Worm (Caenorhabditis elegans) whole organism, young adult: ENCODE data around the gene F20D1.22.

Experiments
- D2030.7 ChIP-seq: fragments of 200-800 bp; sonication (Bioruptor generic); IDR thresholded peaks from 2 replicates; pipeline ENCODE4 v1.3.6; 2022; ENCODE audit warnings: missing genetic modification reagents, missing genetic modification characterization, missing compliant biosample characterization
- F55B11.4 ChIP-seq: sonication (generic microtip); optimal IDR thresholded peaks from 2 replicates; lab custom pipeline; 2016; ENCODE audit warnings: missing compliant biosample characterization, missing genetic modification characterization, borderline replicate concordance; ENCODE audit not compliant: insufficient read depth
- T26A5.8 ChIP-seq: sonication (generic microtip); optimal IDR thresholded peaks from 2 replicates; lab custom pipeline; 2016; ENCODE audit warnings: missing genetic modification characterization, missing compliant biosample characterization
- dpl-1 ChIP-seq: fragments of 150-350 bp; optimal IDR thresholded peaks from 2 replicates; lab custom pipeline; 2014; ENCODE audit warnings: missing biosample characterization, missing genetic modification reagents, missing genetic modification characterization
- lin-54 ChIP-seq: fragments of 200-800 bp; sonication (Bioruptor generic); optimal IDR thresholded peaks from 2 replicates; lab custom pipeline; 2018; ENCODE audit warnings: mild to moderate bottlenecking, missing genetic modification characterization, missing compliant biosample characterization
- mes-4 ChIP-seq: sonication (generic microtip); optimal IDR thresholded peaks from 2 replicates; lab custom pipeline; 2016; ENCODE audit warnings: missing genotype, missing genetic modification characterization, missing compliant biosample characterization
- nhr-179 ChIP-seq: sonication (generic microtip); optimal IDR thresholded peaks from 2 replicates; lab custom pipeline; 2016; ENCODE audit warnings: mild to moderate bottlenecking, missing genetic modification characterization, missing compliant biosample characterization
- pha-4 ChIP-seq: fragments of 150-350 bp; sonication (generic microtip); optimal IDR thresholded peaks from 2 replicates; lab custom pipeline; 2014; ENCODE audit warnings: missing biosample characterization, missing genetic modification reagents, missing genetic modification characterization
- snpc-1.3 ChIP-seq: sonication (generic microtip); optimal IDR thresholded peaks from 2 replicates; lab custom pipeline; 2017; ENCODE audit warnings: missing genetic modification characterization, mild to moderate bottlenecking, missing compliant biosample characterization, antibody characterized with exemption, moderate library complexity, missing genotype, missing genetic modification reagents; ENCODE audit not compliant: insufficient read depth
- unc-130 ChIP-seq: sonication (generic microtip); optimal IDR thresholded peaks from 2 replicates; lab custom pipeline; 2016; ENCODE audit warnings: missing genetic modification reagents, missing genetic modification characterization, missing compliant biosample characterization

DNA sequence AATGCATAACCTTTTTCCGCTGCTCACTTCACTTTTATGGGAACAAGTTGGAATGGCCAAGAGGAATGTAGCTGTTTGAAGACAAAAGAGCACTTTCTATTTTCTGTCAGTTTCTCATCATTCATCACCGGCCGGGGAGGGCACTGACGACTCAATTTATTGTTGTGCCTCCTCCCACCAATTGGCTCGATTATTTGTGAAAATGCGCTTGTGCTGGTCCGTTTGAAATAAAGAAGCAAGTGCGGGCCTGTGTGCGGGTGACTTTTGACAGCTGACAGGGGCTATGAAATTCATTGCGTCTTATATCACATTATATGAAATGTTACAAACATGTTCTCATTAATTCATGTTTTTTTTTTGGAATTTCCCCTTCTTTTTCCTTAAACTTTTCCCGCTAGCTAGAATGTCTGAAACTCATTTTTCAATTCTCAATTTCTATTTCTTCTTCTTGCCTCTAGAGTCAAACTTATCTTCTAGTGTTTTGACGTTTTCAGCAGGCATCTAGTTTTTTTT is 47.4 kb downstream of the F20D1.22 start:
- no peak for TF ChIP-seq D2030.7 (GFP tag; lab: Robert Waterston, UW)
- no peak for TF ChIP-seq lin-54 (GFP tag; lab: Kevin White, UChicago)
- no peak for TF ChIP-seq mes-4 (tag; lab: Kevin White, UChicago)
- TF ChIP-seq pha-4 (tag; lab: Kevin White, UChicago), result no peak
- TF ChIP-seq snpc-1.3 (tag; lab: Kevin White, UChicago), result no peak
- TF ChIP-seq F55B11.4 (tag; lab: Kevin White, UChicago), result no peak
- TF ChIP-seq dpl-1 (GFP tag; lab: Kevin White, UChicago), result no peak
- no peak for TF ChIP-seq unc-130 (GFP tag; lab: Kevin White, UChicago)
- no peak for TF ChIP-seq T26A5.8 (tag; lab: Kevin White, UChicago)
- TF ChIP-seq nhr-179 (tag; lab: Kevin White, UChicago), result no peak
